Worm (Caenorhabditis elegans) whole organism, L4/young adult: ENCODE results near the gene msp-50.
A peak's percentile ranks its signal among the peaks of the same experiment; 100 is the strongest.

Experiments
- W03F9.2 ChIP-seq: fragments of 150-350 bp; optimal IDR thresholded peaks from 2 replicates; lab custom pipeline; 2014; ENCODE audit warnings: missing biosample characterization, missing genetic modification characterization
- dao-5 ChIP-seq: sonication (generic microtip); optimal IDR thresholded peaks from 2 replicates; lab custom pipeline; 2016; ENCODE audit warnings: missing genotype, missing genetic modification characterization, moderate library complexity, missing compliant biosample characterization
- him-1 ChIP-seq: sonication (generic microtip); optimal IDR thresholded peaks from 2 replicates; lab custom pipeline; 2016; ENCODE audit warnings: missing genotype, missing genetic modification reagents, missing genetic modification characterization, missing compliant biosample characterization

Gene msp-50

ce11 chrII:5178609-5179008 lies 21.0 kb upstream of the msp-50 start:
- TF ChIP-seq W03F9.2 (no peak), him-1 (tag; lab: Kevin White, UChicago) (no peak), dao-5 (no peak)

DNA sequence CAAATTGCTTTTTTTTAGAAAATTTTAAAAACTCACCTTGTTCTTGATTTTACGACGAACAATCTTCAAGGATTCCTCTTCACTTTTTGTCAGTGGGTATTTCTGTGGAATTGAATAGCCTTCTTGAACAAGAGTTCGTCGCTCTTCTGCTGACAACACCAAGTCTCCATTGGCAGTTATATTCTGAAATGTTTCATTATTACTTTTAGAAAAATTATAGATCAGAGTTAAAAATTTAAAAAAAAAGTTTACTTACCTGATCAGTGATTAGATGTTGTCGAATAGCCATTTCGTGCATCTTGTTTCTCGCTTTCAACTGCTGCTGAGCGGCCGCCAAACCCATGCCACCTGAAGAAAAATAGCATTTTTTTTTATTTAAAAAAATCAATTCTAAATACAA lies 19.3 kb upstream of the msp-50 start:
- TF ChIP-seq W03F9.2 (no peak), dao-5 (no peak), him-1 (tag; lab: Kevin White, UChicago) (no peak)

DNA sequence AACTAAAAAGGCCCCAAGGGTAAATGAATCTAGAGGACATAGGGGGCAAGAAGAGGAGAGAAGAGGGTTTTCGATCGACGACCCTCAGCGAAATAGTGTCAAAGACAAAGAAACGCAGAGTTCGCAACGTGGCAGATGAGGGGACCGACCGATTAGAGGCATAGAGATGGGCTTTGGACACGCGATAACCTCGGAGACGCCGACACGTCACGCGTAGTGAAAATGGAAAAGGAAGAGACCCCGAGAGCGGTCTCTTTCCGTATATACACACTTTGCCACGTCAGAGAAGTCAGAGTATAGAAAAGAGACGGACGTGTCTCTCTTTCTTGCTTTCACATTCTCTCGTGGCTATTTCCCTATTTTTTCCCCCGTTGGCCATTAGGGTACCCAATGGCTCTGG lies 18.1 kb upstream of the msp-50 start:
- TF ChIP-seq dao-5 (no peak), W03F9.2 (no peak), him-1 (tag; lab: Kevin White, UChicago) (peak; percentile 44)

ce11 chrII:5182451-5182850 lies 17.1 kb upstream of the msp-50 start:
- peak; percentile 10 for TF ChIP-seq dao-5
- no peak for TF ChIP-seq him-1 (tag; lab: Kevin White, UChicago)
- peak; percentile 22 for TF ChIP-seq W03F9.2

DNA sequence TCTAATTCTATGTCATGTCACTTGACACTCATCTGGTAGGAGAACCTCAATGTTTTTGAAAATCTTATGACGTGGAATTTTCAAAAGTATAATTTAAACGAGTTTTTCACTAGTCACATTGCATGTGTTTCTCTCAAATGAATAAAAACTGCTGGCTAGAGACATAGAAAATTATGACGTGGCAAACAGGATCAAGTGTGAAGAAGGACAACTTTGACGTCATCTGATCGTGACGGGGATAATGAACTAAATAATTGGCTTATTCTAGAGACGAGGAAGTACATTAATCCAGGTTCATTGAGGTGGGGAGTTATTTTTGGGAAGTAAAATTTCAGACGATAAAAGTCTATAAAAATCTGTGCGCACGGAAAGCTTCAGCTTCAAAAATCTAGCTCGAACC lies 16.4 kb upstream of the msp-50 start:
- TF ChIP-seq him-1 (tag; lab: Kevin White, UChicago) (no peak), dao-5 (no peak), W03F9.2 (no peak)

ce11 chrII:5184661-5185545 lies 14.7 kb upstream of the msp-50 start:
- TF ChIP-seq him-1 (tag; lab: Kevin White, UChicago) (no peak), W03F9.2 (no peak), dao-5 (no peak)

DNA sequence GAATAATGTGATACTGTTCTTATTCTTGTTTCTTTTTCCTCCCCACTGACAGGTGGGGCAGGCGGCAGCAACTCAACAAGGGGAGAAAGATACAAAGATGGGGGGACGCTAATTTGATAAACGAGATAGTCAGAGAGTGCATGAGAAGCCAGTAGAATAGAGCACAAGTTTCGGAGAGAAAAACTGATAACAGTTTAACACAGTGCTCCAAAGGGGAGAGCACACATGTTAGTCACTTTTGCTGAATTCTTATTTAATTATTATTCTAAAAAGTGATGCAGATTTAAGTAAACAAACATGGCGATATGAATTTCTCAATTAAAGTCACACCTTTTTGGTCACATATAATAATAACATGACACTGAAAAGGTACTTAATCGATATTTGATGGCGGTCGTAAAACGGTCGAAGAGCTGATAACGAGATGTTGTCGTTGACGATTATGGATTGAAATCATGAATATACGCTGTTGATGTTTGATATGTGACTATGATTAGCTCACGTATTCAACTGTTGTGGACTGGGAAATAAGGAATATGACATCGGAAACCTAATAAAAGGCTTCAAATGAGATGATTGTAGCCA lies 13.6 kb upstream of the msp-50 start:
- TF ChIP-seq him-1 (tag; lab: Kevin White, UChicago) (no peak), W03F9.2 (no peak), dao-5 (no peak)

DNA sequence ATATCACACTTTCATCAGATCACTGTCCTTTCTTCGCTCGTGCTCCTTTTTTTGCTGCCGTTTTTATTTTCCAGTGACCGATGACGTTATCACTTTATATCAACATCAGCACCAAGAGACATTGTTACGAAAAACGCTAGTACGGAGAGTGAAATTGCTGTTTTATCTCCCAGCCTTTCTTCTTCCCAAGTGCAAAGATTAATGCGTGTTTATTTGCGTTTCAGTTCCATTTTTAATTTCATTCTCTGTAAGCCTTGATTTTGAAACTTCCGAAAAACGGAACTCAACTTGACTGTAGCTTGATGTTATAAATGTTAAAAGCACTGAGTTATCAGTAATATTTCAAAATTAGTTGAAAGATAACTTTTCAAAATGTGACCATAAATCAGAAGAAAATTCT lies 12.7 kb upstream of the msp-50 start:
- no peak for TF ChIP-seq him-1 (tag; lab: Kevin White, UChicago)
- TF ChIP-seq W03F9.2: no peak
- TF ChIP-seq dao-5: no peak

ce11 chrII:5187469-5187868 lies 12.1 kb upstream of the msp-50 start, which contains the start of gene crh-2:
Gene crh-2 (minus strand): TSS chrII:5187569.
- TF ChIP-seq W03F9.2 (no peak), dao-5 (no peak), him-1 (tag; lab: Kevin White, UChicago) (no peak)

- no peak for TF ChIP-seq him-1 (tag; lab: Kevin White, UChicago)
- no peak for TF ChIP-seq W03F9.2
- no peak for TF ChIP-seq dao-5
Measured at ce11 chrII:5187934-5188333, 11.7 kb upstream of the msp-50 start.

DNA sequence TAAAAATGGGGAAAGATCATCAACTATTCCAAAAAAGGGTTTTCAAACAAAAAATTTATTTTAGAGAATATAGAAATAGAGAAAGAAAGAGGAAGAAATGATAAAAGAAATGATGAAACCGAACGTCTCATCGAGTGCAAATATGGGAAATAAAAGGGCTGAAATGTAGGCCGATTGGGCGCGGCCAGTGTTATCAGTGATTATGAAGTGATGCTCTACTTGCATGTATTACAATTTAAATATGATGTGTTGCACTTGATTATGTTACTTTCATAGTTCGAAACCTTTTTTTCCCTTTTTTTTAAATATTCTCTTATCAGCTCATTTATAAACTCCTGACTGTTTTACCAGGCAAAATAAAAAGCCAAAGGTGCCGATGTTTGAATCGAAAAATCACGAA lies 7.8 kb upstream of the msp-50 start:
- TF ChIP-seq him-1 (tag; lab: Kevin White, UChicago) (no peak), dao-5 (no peak), W03F9.2 (no peak)

ce11 chrII:5194066-5194465 lies 5.5 kb upstream of the msp-50 start, which contains the start of gene msp-49:
Gene msp-49 (plus strand): TSS chrII:5194366.
- TF ChIP-seq him-1 (tag; lab: Kevin White, UChicago) (no peak), W03F9.2 (no peak), dao-5 (no peak)

ce11 chrII:5195504-5195903 lies 4.1 kb upstream of the msp-50 start, which contains the start of gene C34F11.5:
Gene C34F11.5 (plus strand): TSS chrII:5195804.
- TF ChIP-seq W03F9.2: no peak
- TF ChIP-seq him-1 (tag; lab: Kevin White, UChicago): no peak
- no peak for TF ChIP-seq dao-5

- TF ChIP-seq W03F9.2 (no peak), him-1 (tag; lab: Kevin White, UChicago) (no peak), dao-5 (no peak)
Measured at ce11 chrII:5200987-5201582, 1.5 kb downstream of the msp-50 start.
